Worm (Caenorhabditis elegans) whole organism, L3 larva: ENCODE measurements around the gene T04F3.5.

Source experiments
- ceh-16 ChIP-seq: sonication (generic microtip); optimal IDR thresholded peaks from 2 replicates; lab custom pipeline; 2017; ENCODE audit warnings: missing biosample characterization, missing genetic modification characterization
- ceh-28 ChIP-seq: fragments of 150-350 bp; optimal IDR thresholded peaks from 2 replicates; lab custom pipeline; 2014; ENCODE audit warnings: missing biosample characterization, missing genetic modification reagents, missing genetic modification characterization
- ceh-82 ChIP-seq: fragments of 150-350 bp; optimal IDR thresholded peaks from 2 replicates; lab custom pipeline; 2014; ENCODE audit warnings: missing biosample characterization, missing genetic modification characterization
- ceh-9 ChIP-seq: sonication (generic microtip); optimal IDR thresholded peaks from 2 replicates; lab custom pipeline; 2018; ENCODE audit warnings: missing biosample characterization, missing genetic modification characterization
- egl-27 ChIP-seq: sonication (generic microtip); optimal IDR thresholded peaks from 4 replicates; lab custom pipeline; 2017; ENCODE audit warnings: missing biosample characterization, missing genetic modification reagents, missing genetic modification characterization
- elt-2 ChIP-seq: sonication (generic microtip); optimal IDR thresholded peaks from 2 replicates; lab custom pipeline; 2016; ENCODE audit warnings: missing genetic modification reagents, mild to moderate bottlenecking, missing genetic modification characterization, missing compliant biosample characterization
- mdl-1 ChIP-seq: fragments of 150-350 bp; optimal IDR thresholded peaks from 2 replicates; lab custom pipeline; 2014; ENCODE audit warnings: missing biosample characterization, missing genetic modification characterization
- unc-62 ChIP-seq: fragments of 150-350 bp; sonication (generic microtip); optimal IDR thresholded peaks from 4 replicates; lab custom pipeline; 2014; ENCODE audit warnings: missing biosample characterization, missing genetic modification reagents, missing genetic modification characterization

- TF ChIP-seq elt-2 (no peak), egl-27 (no peak), ceh-28 (tag; lab: Kevin White, UChicago) (no peak), ceh-16 (tag; lab: Kevin White, UChicago) (no peak), ceh-82 (tag; lab: Kevin White, UChicago) (no peak), unc-62 (no peak), ceh-9 (tag; lab: Kevin White, UChicago) (no peak), mdl-1 (tag; lab: Kevin White, UChicago) (no peak)
These were observed 26.8 kb downstream of the T04F3.5 start, which contains the start of gene F55A11.7 for ce11 chrV:11787258-11787657.
